Fruit fly (Drosophila melanogaster) whole organism, embryonic: ENCODE data around the gene CG43999.

Source experiments
- B-H1 ChIP-seq: fragments of 200-800 bp; sonication (Bioruptor generic); IDR thresholded peaks from 3 replicates; pipeline ENCODE4 v1.3.6; 2022; ENCODE audit warnings: missing biosample characterization, missing genetic modification characterization
- CG12071 ChIP-seq: fragments of 200-800 bp; sonication (Bioruptor generic); optimal IDR thresholded peaks from 3 replicates; lab custom pipeline; 2018; ENCODE audit warnings: missing biosample characterization, mild to moderate bottlenecking, missing genetic modification characterization
- CG12155 ChIP-seq: fragments of 200-800 bp; sonication (Bioruptor generic); optimal IDR thresholded peaks from 3 replicates; lab custom pipeline; 2016; ENCODE audit warnings: missing biosample characterization, missing genetic modification characterization
- CG13296 ChIP-seq: fragments of 200-800 bp; sonication (Bioruptor generic); optimal IDR thresholded peaks from 3 replicates; lab custom pipeline; 2018; ENCODE audit warnings: missing biosample characterization, mild to moderate bottlenecking, missing genetic modification characterization
- CG14667 ChIP-seq: fragments of 200-800 bp; sonication (Bioruptor generic); IDR thresholded peaks from 2 replicates; pipeline ENCODE4 v1.3.6; 2022; ENCODE audit warnings: missing biosample characterization, missing genetic modification characterization
- CG15011 ChIP-seq: fragments of 200-800 bp; sonication (Bioruptor generic); optimal IDR thresholded peaks from 3 replicates; lab custom pipeline; 2018; ENCODE audit warnings: missing biosample characterization, mild to moderate bottlenecking, missing genetic modification characterization
- CG15269 ChIP-seq: fragments of 200-800 bp; sonication (Bioruptor generic); optimal IDR thresholded peaks from 2 replicates; lab custom pipeline; 2018; ENCODE audit warnings: missing biosample characterization, mild to moderate bottlenecking, missing genetic modification characterization, moderate library complexity
- CG16779 ChIP-seq: fragments of 200-800 bp; sonication (Bioruptor generic); IDR thresholded peaks from 2 replicates; pipeline ENCODE4 v1.3.6; 2022; ENCODE audit warnings: missing biosample characterization, missing genetic modification characterization
- CG17186 ChIP-seq: fragments of 200-800 bp; sonication (Bioruptor generic); optimal IDR thresholded peaks from 3 replicates; lab custom pipeline; 2017; ENCODE audit warnings: missing biosample characterization, missing genetic modification reagents, missing genetic modification characterization
- CG17912 ChIP-seq: fragments of 200-800 bp; sonication (Bioruptor generic); optimal IDR thresholded peaks from 2 replicates; lab custom pipeline; 2018; ENCODE audit warnings: missing biosample characterization, mild to moderate bottlenecking, missing genetic modification characterization
- CG18476 ChIP-seq: fragments of 200-800 bp; sonication (Bioruptor generic); optimal IDR thresholded peaks from 2 replicates; lab custom pipeline; 2016; ENCODE audit warnings: missing biosample characterization, mild to moderate bottlenecking, missing genetic modification characterization
- CG2202 ChIP-seq: fragments of 200-800 bp; sonication (Bioruptor generic); optimal IDR thresholded peaks from 2 replicates; lab custom pipeline; 2018; ENCODE audit warnings: missing biosample characterization, mild to moderate bottlenecking, missing genetic modification characterization
- CG30403 ChIP-seq: fragments of 200-800 bp; sonication (Bioruptor generic); optimal IDR thresholded peaks from 3 replicates; lab custom pipeline; 2016; ENCODE audit warnings: missing biosample characterization, missing genetic modification characterization
- CG31224 ChIP-seq: fragments of 200-800 bp; sonication (Bioruptor generic); IDR thresholded peaks from 2 replicates; pipeline ENCODE4 v1.3.6; 2022; ENCODE audit warnings: missing biosample characterization, missing genetic modification characterization
- CG3281 ChIP-seq: fragments of 200-800 bp; sonication (Bioruptor generic); optimal IDR thresholded peaks from 3 replicates; lab custom pipeline; 2017; ENCODE audit warnings: missing biosample characterization, mild to moderate bottlenecking, missing genetic modification characterization
- CG34376 ChIP-seq: fragments of 200-800 bp; sonication (Bioruptor generic); optimal IDR thresholded peaks from 2 replicates; lab custom pipeline; 2018; ENCODE audit warnings: missing biosample characterization, mild to moderate bottlenecking, missing genetic modification characterization
- CG3726 ChIP-seq: fragments of 200-800 bp; sonication (Bioruptor generic); IDR thresholded peaks from 3 replicates; pipeline ENCODE4, ENCODE4 v1.3.6; 2022; ENCODE audit warnings: missing biosample characterization, missing genetic modification characterization
- CG4328 ChIP-seq: fragments of 200-800 bp; sonication (Bioruptor generic); optimal IDR thresholded peaks from 3 replicates; lab custom pipeline; 2017; ENCODE audit warnings: missing biosample characterization, missing genetic modification reagents, missing genetic modification characterization
- CG4424 ChIP-seq: fragments of 200-800 bp; sonication (Bioruptor generic); optimal IDR thresholded peaks from 3 replicates; lab custom pipeline; 2016; ENCODE audit warnings: missing biosample characterization, missing genetic modification characterization
- CG4854 ChIP-seq: fragments of 200-800 bp; sonication (Bioruptor generic); optimal IDR thresholded peaks from 2 replicates; lab custom pipeline; 2016; ENCODE audit warnings: missing biosample characterization, missing genetic modification characterization, inconsistent platforms
- CG7928 ChIP-seq: fragments of 200-800 bp; sonication (Bioruptor generic); optimal IDR thresholded peaks from 2 replicates; lab custom pipeline; 2017; ENCODE audit warnings: missing biosample characterization, mild to moderate bottlenecking, missing genetic modification characterization
- CG9437 ChIP-seq: fragments of 200-800 bp; sonication (Bioruptor generic); optimal IDR thresholded peaks from 2 replicates; lab custom pipeline; 2018; ENCODE audit warnings: missing biosample characterization, mild to moderate bottlenecking, missing genetic modification characterization
- CHES-1-like ChIP-seq: fragments of 200-800 bp; sonication (Bioruptor generic); optimal IDR thresholded peaks from 2 replicates; lab custom pipeline; 2016; ENCODE audit warnings: missing biosample characterization, missing genetic modification characterization
- Dip3 ChIP-seq: fragments of 200-800 bp; sonication (Bioruptor generic); optimal IDR thresholded peaks from 3 replicates; lab custom pipeline; 2016; ENCODE audit warnings: missing biosample characterization, missing genetic modification characterization
- Fer3 ChIP-seq: fragments of 200-800 bp; sonication (Bioruptor generic); optimal IDR thresholded peaks from 2 replicates; lab custom pipeline; 2018; ENCODE audit warnings: missing biosample characterization, mild to moderate bottlenecking, missing genetic modification characterization, moderate library complexity
- GATAe ChIP-seq: fragments of 200-800 bp; sonication (Bioruptor generic); conservative IDR thresholded peaks from 2 replicates; pipeline ENCODE4 v1.3.6; 2022; ENCODE audit warnings: missing biosample characterization, missing genetic modification characterization
- HLHmδ ChIP-seq: fragments of 200-800 bp; sonication (Bioruptor generic); optimal IDR thresholded peaks from 2 replicates; lab custom pipeline; 2018; ENCODE audit warnings: missing biosample characterization, mild to moderate bottlenecking, missing genetic modification characterization, moderate library complexity
- HmgZ ChIP-seq: fragments of 200-800 bp; sonication (Bioruptor generic); optimal IDR thresholded peaks from 2 replicates; lab custom pipeline; 2018; ENCODE audit warnings: missing biosample characterization, mild to moderate bottlenecking, missing genetic modification characterization
- Mrtf ChIP-seq: fragments of 200-800 bp; sonication (Bioruptor generic); IDR thresholded peaks from 3 replicates; pipeline ENCODE4 v1.3.6; 2022; ENCODE audit warnings: missing biosample characterization, missing genetic modification characterization
- Nf-YB ChIP-seq: fragments of 200-800 bp; sonication (Bioruptor generic); optimal IDR thresholded peaks from 3 replicates; lab custom pipeline; 2019; ENCODE audit warnings: missing biosample characterization, mild to moderate bottlenecking, missing genetic modification characterization, moderate library complexity
- Poxn ChIP-seq: fragments of 200-800 bp; sonication (Bioruptor generic); IDR thresholded peaks from 2 replicates; pipeline ENCODE4 v1.3.6; 2022; ENCODE audit warnings: missing biosample characterization, missing genetic modification characterization
- Side ChIP-seq: fragments of 200-800 bp; sonication (Bioruptor generic); optimal IDR thresholded peaks from 2 replicates; lab custom pipeline; 2016; ENCODE audit warnings: missing biosample characterization, missing genetic modification characterization
- Stat92E ChIP-seq, 3 experiments: fragments of >200 bp in 2 of 3; fragments of 200-800 bp in 1 of 3; sonication (Bioruptor generic) in 1 of 3; optimal IDR thresholded peaks; 2 replicates each; lab custom pipeline; 2017 to 2019; ENCODE audit warnings: missing biosample characterization in 3 of 3, missing genetic modification characterization in 3 of 3, mild to moderate bottlenecking in 1 of 3, moderate library complexity in 1 of 3
- TFAM ChIP-seq: fragments of 200-800 bp; sonication (Bioruptor generic); optimal IDR thresholded peaks from 2 replicates; lab custom pipeline; 2017; ENCODE audit warnings: missing biosample characterization, missing genetic modification characterization, inconsistent platforms
- br ChIP-seq: fragments of >200 bp; optimal IDR thresholded peaks from 2 replicates; lab custom pipeline; 2017
- chn ChIP-seq: fragments of 200-800 bp; sonication (Bioruptor generic); optimal IDR thresholded peaks from 2 replicates; lab custom pipeline; 2016; ENCODE audit warnings: missing biosample characterization, missing genetic modification characterization
- dati ChIP-seq: fragments of 200-800 bp; sonication (Bioruptor generic); IDR thresholded peaks from 2 replicates; pipeline ENCODE4 v1.3.6; 2022; ENCODE audit warnings: missing biosample characterization, missing genetic modification characterization
- dmrt11E ChIP-seq: fragments of 200-800 bp; sonication (Bioruptor generic); optimal IDR thresholded peaks from 3 replicates; lab custom pipeline; 2018; ENCODE audit warnings: missing biosample characterization, mild to moderate bottlenecking, missing genetic modification characterization, moderate library complexity
- ewg ChIP-seq: fragments of 200-800 bp; sonication (Bioruptor generic); optimal IDR thresholded peaks from 3 replicates; lab custom pipeline; 2017; ENCODE audit warnings: mild to moderate bottlenecking, missing biosample characterization, missing genetic modification reagents, missing genetic modification characterization
- fd3F ChIP-seq: fragments of 200-800 bp; sonication (Bioruptor generic); optimal IDR thresholded peaks from 2 replicates; lab custom pipeline; 2018; ENCODE audit warnings: missing biosample characterization, mild to moderate bottlenecking, missing genetic modification characterization, moderate library complexity
- fru ChIP-seq: fragments of >200 bp; optimal IDR thresholded peaks from 2 replicates; lab custom pipeline; 2017
- gce ChIP-seq: fragments of 200-800 bp; sonication (Bioruptor generic); IDR thresholded peaks from 3 replicates; pipeline ENCODE4 v1.3.6; 2022; ENCODE audit warnings: missing biosample characterization, missing genetic modification characterization
- jing ChIP-seq: fragments of 200-800 bp; sonication (Bioruptor generic); optimal IDR thresholded peaks from 2 replicates; lab custom pipeline; 2018; ENCODE audit warnings: missing biosample characterization, mild to moderate bottlenecking, missing genetic modification characterization
- ken ChIP-seq: fragments of 200-800 bp; sonication (Bioruptor generic); IDR thresholded peaks from 3 replicates; pipeline ENCODE4 v1.3.6; 2022; ENCODE audit warnings: missing biosample characterization, missing genetic modification characterization
- lab ChIP-seq: fragments of 200-800 bp; sonication (Bioruptor generic); optimal IDR thresholded peaks from 3 replicates; lab custom pipeline; 2017; ENCODE audit warnings: missing biosample characterization, missing genetic modification characterization, mild to moderate bottlenecking, moderate library complexity, missing genetic modification reagents
- odd ChIP-seq: fragments of 200-800 bp; sonication (Bioruptor generic); optimal IDR thresholded peaks from 2 replicates; lab custom pipeline; 2017; ENCODE audit warnings: missing biosample characterization, mild to moderate bottlenecking, missing genetic modification characterization
- schlank ChIP-seq: fragments of 200-800 bp; sonication (Bioruptor generic); optimal IDR thresholded peaks from 2 replicates; lab custom pipeline; 2018; ENCODE audit warnings: missing biosample characterization, mild to moderate bottlenecking, missing genetic modification characterization
- scrt ChIP-seq: fragments of 200-800 bp; sonication (Bioruptor generic); optimal IDR thresholded peaks from 2 replicates; lab custom pipeline; 2018; ENCODE audit warnings: missing biosample characterization, mild to moderate bottlenecking, missing genetic modification characterization, moderate library complexity
- shn ChIP-seq: fragments of 200-800 bp; sonication (Bioruptor generic); optimal IDR thresholded peaks from 3 replicates; lab custom pipeline; 2016; ENCODE audit warnings: missing biosample characterization, missing genetic modification characterization
- slbo ChIP-seq: fragments of 200-800 bp; sonication (Bioruptor generic); IDR thresholded peaks from 2 replicates; pipeline ENCODE4 v1.3.6; 2022; ENCODE audit warnings: missing biosample characterization, missing genetic modification characterization
- stc ChIP-seq: fragments of 200-800 bp; sonication (Bioruptor generic); IDR thresholded peaks from 2 replicates; pipeline ENCODE4 v1.3.6; 2022; ENCODE audit warnings: missing biosample characterization, missing genetic modification characterization
- stwl ChIP-seq: fragments of 200-800 bp; sonication (Bioruptor generic); optimal IDR thresholded peaks from 3 replicates; lab custom pipeline; 2018; ENCODE audit warnings: missing biosample characterization, mild to moderate bottlenecking, missing genetic modification characterization, moderate library complexity
- ttk ChIP-seq: fragments of 200-800 bp; sonication (Bioruptor generic); IDR thresholded peaks from 2 replicates; pipeline ENCODE4 v2.1.2; 2022; ENCODE audit warnings: missing biosample characterization, missing genetic modification characterization

The CG43999 gene

dm6 chr3R:23927429-23927828, 1.4 kb downstream of the CG43999 start, which contains the start of gene CG13601 (continued):
- TF ChIP-seq CG34376 (GFP tag; lab: Kevin White, UChicago) (peak; percentile 27), CG2202 (tag; lab: Kevin White, UChicago) (no peak), CG13296 (GFP tag; lab: Kevin White, UChicago) (peak; percentile 46), Stat92E (GFP tag; optimal IDR thresholded peaks at IDR 0.05; lab: Kevin White, UChicago) (no peak), Mrtf (no peak), shn (GFP tag; lab: Kevin White, UChicago) (no peak), CHES-1-like (no peak), Nf-YB (GFP tag; lab: Kevin White, UChicago) (no peak), ewg (GFP tag; lab: Kevin White, UChicago) (peak; percentile 39), CG12155 (peak; percentile 25), CG16779 (GFP tag; lab: Robert Waterston, UW) (no peak), CG17912 (GFP tag; lab: Kevin White, UChicago) (no peak), ttk (peak; percentile 38; the same call in 1 of the 2 replicates), TFAM (GFP tag; lab: Kevin White, UChicago) (no peak), CG15011 (GFP tag; lab: Kevin White, UChicago) (no peak), B-H1 (GFP tag; lab: Robert Waterston, UW) (no peak), Poxn (GFP tag; lab: Robert Waterston, UW) (no peak), gce (no peak), chn (no peak), CG3726 (no peak), scrt (GFP tag; lab: Kevin White, UChicago) (no peak), GATAe (GFP tag; lab: Robert Waterston, UW) (no peak), stc (GFP tag; lab: Robert Waterston, UW) (no peak), CG7928 (GFP tag; lab: Kevin White, UChicago) (peak; percentile 54), fd3F (GFP tag; lab: Kevin White, UChicago) (no peak), dati (no peak), CG18476 (no peak), CG9437 (GFP tag; lab: Kevin White, UChicago) (no peak), CG17186 (peak; percentile 89), br (no peak), jing (no peak), CG30403 (GFP tag; lab: Kevin White, UChicago) (peak; percentile 49), stwl (tag; lab: Kevin White, UChicago) (peak; percentile 30), CG4854 (GFP tag; lab: Kevin White, UChicago) (peak; percentile 19), CG4328 (GFP tag; lab: Kevin White, UChicago) (peak; percentile 36), CG3281 (GFP tag; lab: Kevin White, UChicago) (no peak), Fer3 (tag; lab: Kevin White, UChicago) (no peak), ken (GFP tag; lab: Robert Waterston, UW) (no peak), slbo (peak; percentile 77), Side (GFP tag; lab: Kevin White, UChicago) (no peak), schlank (tag; lab: Kevin White, UChicago) (no peak), CG14667 (GFP tag; lab: Robert Waterston, UW) (no peak), Dip3 (GFP tag; lab: Kevin White, UChicago) (no peak), HLHmδ (no peak), CG31224 (GFP tag; lab: Robert Waterston, UW) (no peak), CG4424 (GFP tag; lab: Kevin White, UChicago) (no peak), lab (GFP tag; lab: Kevin White, UChicago) (no peak), dmrt11E (tag; lab: Kevin White, UChicago) (no peak), CG15269 (tag; lab: Kevin White, UChicago) (peak; percentile 33), CG12071 (GFP tag; lab: Kevin White, UChicago) (no peak), HmgZ (tag; lab: Kevin White, UChicago) (peak; percentile 9), fru (no peak), odd (GFP tag; lab: Kevin White, UChicago) (no peak)
